Fruit fly (Drosophila melanogaster) whole organism, embryonic: ENCODE results near the gene Megf8.

Experiments used
- CG10147 ChIP-seq: fragments of 200-800 bp; sonication (Bioruptor generic); optimal IDR thresholded peaks from 2 replicates; lab custom pipeline; 2019; ENCODE audit warnings: missing biosample characterization, mild to moderate bottlenecking, missing genetic modification characterization, moderate library complexity
- CG10543 ChIP-seq: fragments of 200-800 bp; sonication (Bioruptor generic); optimal IDR thresholded peaks from 3 replicates; lab custom pipeline; 2017; ENCODE audit warnings: missing biosample characterization, mild to moderate bottlenecking, missing genetic modification characterization, moderate library complexity
- CG11247 ChIP-seq: fragments of 200-800 bp; sonication (Bioruptor generic); IDR thresholded peaks from 2 replicates; pipeline ENCODE4 v1.3.6; 2022; ENCODE audit warnings: missing biosample characterization, missing genetic modification characterization
- CG12769 ChIP-seq: fragments of 200-800 bp; sonication (Bioruptor generic); optimal IDR thresholded peaks from 2 replicates; lab custom pipeline; 2019; ENCODE audit warnings: missing biosample characterization, mild to moderate bottlenecking, missing genetic modification characterization, moderate library complexity
- CG12942 ChIP-seq: fragments of 200-800 bp; sonication (Bioruptor generic); optimal IDR thresholded peaks from 3 replicates; lab custom pipeline; 2016; ENCODE audit warnings: missing biosample characterization, missing genetic modification characterization
- CG14050 ChIP-seq: fragments of 200-800 bp; sonication (Bioruptor generic); IDR thresholded peaks from 3 replicates; pipeline ENCODE4 v1.3.6; 2022; ENCODE audit warnings: missing biosample characterization, missing genetic modification characterization
- CG17361 ChIP-seq: fragments of 200-800 bp; sonication (Bioruptor generic); IDR thresholded peaks from 3 replicates; pipeline ENCODE4 v1.3.6; 2022; ENCODE audit warnings: missing biosample characterization, missing genetic modification characterization
- CG18599 ChIP-seq: fragments of 200-800 bp; sonication (Bioruptor generic); optimal IDR thresholded peaks from 3 replicates; lab custom pipeline; 2017; ENCODE audit warnings: missing biosample characterization, missing genetic modification characterization, mild to moderate bottlenecking, moderate library complexity, missing genetic modification reagents
- CG18619 ChIP-seq: fragments of 200-800 bp; sonication (Bioruptor generic); optimal IDR thresholded peaks from 3 replicates; lab custom pipeline; 2017; ENCODE audit warnings: missing biosample characterization, mild to moderate bottlenecking, missing genetic modification characterization
- CG2129 ChIP-seq: fragments of 200-800 bp; sonication (Bioruptor generic); IDR thresholded peaks from 2 replicates; pipeline ENCODE4 v1.3.6; 2022; ENCODE audit warnings: missing biosample characterization, missing genetic modification characterization; ENCODE audit not compliant: partially characterized antibody
- CG3065 ChIP-seq: fragments of 200-800 bp; sonication (Bioruptor generic); optimal IDR thresholded peaks from 2 replicates; lab custom pipeline; 2016; ENCODE audit warnings: missing biosample characterization, missing genetic modification characterization
- CG31365 ChIP-seq: fragments of 200-800 bp; sonication (Bioruptor generic); optimal IDR thresholded peaks from 2 replicates; lab custom pipeline; 2018; ENCODE audit warnings: missing biosample characterization, mild to moderate bottlenecking, missing genetic modification characterization
- CG31441 ChIP-seq: fragments of 200-800 bp; sonication (Bioruptor generic); IDR thresholded peaks from 2 replicates; pipeline ENCODE4 v1.3.6; 2022; ENCODE audit warnings: missing biosample characterization, missing genetic modification characterization
- CG43689 ChIP-seq: fragments of 200-800 bp; sonication (Bioruptor generic); IDR thresholded peaks from 2 replicates; pipeline ENCODE4 v1.3.6; 2022; ENCODE audit warnings: missing biosample characterization, missing genetic modification characterization
- CG4707 ChIP-seq: fragments of 200-800 bp; sonication (Bioruptor generic); optimal IDR thresholded peaks from 2 replicates; lab custom pipeline; 2018; ENCODE audit warnings: missing biosample characterization, mild to moderate bottlenecking, missing genetic modification characterization, moderate library complexity
- CG6272 ChIP-seq: fragments of 200-800 bp; sonication (Bioruptor generic); IDR thresholded peaks from 2 replicates; pipeline ENCODE4 v1.3.6; 2022; ENCODE audit warnings: missing biosample characterization, missing genetic modification characterization
- Chrac-16 ChIP-seq: fragments of 200-800 bp; sonication (Bioruptor generic); optimal IDR thresholded peaks from 3 replicates; lab custom pipeline; 2016; ENCODE audit warnings: missing biosample characterization, missing genetic modification characterization
- CoRest ChIP-seq: fragments of 200-800 bp; sonication (Bioruptor generic); optimal IDR thresholded peaks from 3 replicates; lab custom pipeline; 2018; ENCODE audit warnings: missing biosample characterization, mild to moderate bottlenecking, missing genetic modification characterization, moderate library complexity
- D ChIP-seq, 2 experiments: fragments of 200-800 bp in 1 of 2; fragments of >200 bp in 1 of 2; sonication (Bioruptor generic) in 1 of 2; optimal IDR thresholded peaks; 2 replicates in 1 of 2; 3 replicates in 1 of 2; lab custom pipeline; 2017; ENCODE audit warnings: mild to moderate bottlenecking in 1 of 2, missing biosample characterization in 1 of 2, missing genetic modification characterization in 1 of 2, missing genetic modification reagents in 1 of 2
- Doc2 ChIP-seq: fragments of 200-800 bp; sonication (Bioruptor generic); IDR thresholded peaks from 2 replicates; pipeline ENCODE4 v1.3.6; 2022; ENCODE audit warnings: missing biosample characterization, missing genetic modification characterization
- Eip74EF ChIP-seq, 2 experiments: fragments of 200-800 bp in 1 of 2; fragments of >200 bp in 1 of 2; sonication (Bioruptor generic) in 1 of 2; optimal IDR thresholded peaks; 2 replicates each; lab custom pipeline; 2017 to 2019; ENCODE audit warnings: missing biosample characterization in 2 of 2, missing genetic modification characterization in 2 of 2, mild to moderate bottlenecking in 1 of 2, moderate library complexity in 1 of 2
- Ets65A ChIP-seq: fragments of 200-800 bp; sonication (Bioruptor generic); peaks from one replicate; lab custom pipeline; 2016; ENCODE audit warnings: missing biosample characterization, missing genetic modification characterization
- Hand ChIP-seq: fragments of 200-800 bp; sonication (Bioruptor generic); optimal IDR thresholded peaks from 2 replicates; lab custom pipeline; 2017; ENCODE audit warnings: mild to moderate bottlenecking, missing biosample characterization, missing genetic modification reagents, missing genetic modification characterization
- Jarid2 ChIP-seq: fragments of 200-800 bp; sonication (Bioruptor generic); optimal IDR thresholded peaks from 3 replicates; lab custom pipeline; 2017; ENCODE audit warnings: mild to moderate bottlenecking, missing biosample characterization, missing genetic modification reagents, missing genetic modification characterization
- Mrtf ChIP-seq: fragments of 200-800 bp; sonication (Bioruptor generic); IDR thresholded peaks from 3 replicates; pipeline ENCODE4 v1.3.6; 2022; ENCODE audit warnings: missing biosample characterization, missing genetic modification characterization
- Nf-YC ChIP-seq: fragments of 200-800 bp; optimal IDR thresholded peaks from 3 replicates; lab custom pipeline; 2019; ENCODE audit warnings: missing biosample characterization, mild to moderate bottlenecking, missing genetic modification characterization, moderate library complexity
- TFAM ChIP-seq: fragments of 200-800 bp; sonication (Bioruptor generic); optimal IDR thresholded peaks from 2 replicates; lab custom pipeline; 2017; ENCODE audit warnings: missing biosample characterization, missing genetic modification characterization, inconsistent platforms
- cas ChIP-seq: fragments of 200-800 bp; sonication (Bioruptor generic); IDR thresholded peaks from 2 replicates; pipeline ENCODE4 v1.3.6; 2022; ENCODE audit warnings: missing biosample characterization, missing genetic modification characterization
- crc ChIP-seq: fragments of 200-800 bp; sonication (Bioruptor generic); optimal IDR thresholded peaks from 2 replicates; lab custom pipeline; 2016; ENCODE audit warnings: missing biosample characterization, missing genetic modification characterization
- dmrt11E ChIP-seq: fragments of 200-800 bp; sonication (Bioruptor generic); optimal IDR thresholded peaks from 3 replicates; lab custom pipeline; 2018; ENCODE audit warnings: missing biosample characterization, mild to moderate bottlenecking, missing genetic modification characterization, moderate library complexity
- dmrt99B ChIP-seq: fragments of 200-800 bp; sonication (Bioruptor generic); optimal IDR thresholded peaks from 2 replicates; lab custom pipeline; 2018; ENCODE audit warnings: missing biosample characterization, mild to moderate bottlenecking, missing genetic modification characterization, moderate library complexity
- fd96Cb ChIP-seq: fragments of 200-800 bp; sonication (Bioruptor generic); optimal IDR thresholded peaks from 2 replicates; lab custom pipeline; 2018; ENCODE audit warnings: missing biosample characterization, mild to moderate bottlenecking, missing genetic modification characterization, moderate library complexity
- gfzf ChIP-seq: fragments of 200-800 bp; sonication (Bioruptor generic); optimal IDR thresholded peaks from 2 replicates; lab custom pipeline; 2016; ENCODE audit warnings: missing biosample characterization, mild to moderate bottlenecking, missing genetic modification characterization, moderate library complexity
- hb ChIP-seq: fragments of 200-800 bp; sonication (Bioruptor generic); IDR thresholded peaks from 3 replicates; pipeline ENCODE4 v1.3.6; 2022; ENCODE audit warnings: missing biosample characterization, missing genetic modification characterization; ENCODE audit not compliant: partially characterized antibody
- lola ChIP-seq, 3 experiments: fragments of >200 bp in 2 of 3; fragments of 200-800 bp in 1 of 3; sonication (Bioruptor generic) in 1 of 3; optimal IDR thresholded peaks; 2 replicates each; lab custom pipeline; 2017 to 2019; ENCODE audit warnings: missing biosample characterization in 3 of 3, missing genetic modification characterization in 3 of 3, mild to moderate bottlenecking in 1 of 3, moderate library complexity in 1 of 3
- nmo ChIP-seq: fragments of 200-800 bp; sonication (Bioruptor generic); optimal IDR thresholded peaks from 2 replicates; lab custom pipeline; 2018; ENCODE audit warnings: missing biosample characterization, mild to moderate bottlenecking, missing genetic modification characterization, moderate library complexity
- odd ChIP-seq: fragments of 200-800 bp; sonication (Bioruptor generic); optimal IDR thresholded peaks from 2 replicates; lab custom pipeline; 2017; ENCODE audit warnings: missing biosample characterization, mild to moderate bottlenecking, missing genetic modification characterization
- p53 ChIP-seq: fragments of 200-800 bp; sonication (Bioruptor generic); optimal IDR thresholded peaks from 2 replicates; lab custom pipeline; 2016; ENCODE audit warnings: missing biosample characterization, missing genetic modification characterization
- pfk ChIP-seq: fragments of 200-800 bp; sonication (Bioruptor generic); optimal IDR thresholded peaks from 2 replicates; lab custom pipeline; 2018; ENCODE audit warnings: missing biosample characterization, mild to moderate bottlenecking, missing genetic modification characterization, moderate library complexity
- pnt ChIP-seq: fragments of 200-800 bp; sonication (Bioruptor generic); optimal IDR thresholded peaks from 3 replicates; lab custom pipeline; 2016; ENCODE audit warnings: missing biosample characterization, missing genetic modification characterization
- prd ChIP-seq, 3 experiments: fragments of >200 bp in 2 of 3; fragments of 200-800 bp in 1 of 3; sonication (Bioruptor generic) in 1 of 3; optimal IDR thresholded peaks in 2 of 3; IDR thresholded peaks in 1 of 3; 2 replicates in 2 of 3; 3 replicates in 1 of 3; pipeline versions ENCODE4 v1.3.6 to Lab custom; 2017 to 2022; ENCODE audit warnings: missing biosample characterization in 1 of 3, missing genetic modification characterization in 1 of 3
- scrt ChIP-seq: fragments of 200-800 bp; sonication (Bioruptor generic); optimal IDR thresholded peaks from 2 replicates; lab custom pipeline; 2018; ENCODE audit warnings: missing biosample characterization, mild to moderate bottlenecking, missing genetic modification characterization, moderate library complexity
- sug ChIP-seq: fragments of 200-800 bp; optimal IDR thresholded peaks from 2 replicates; lab custom pipeline; 2019; ENCODE audit warnings: missing biosample characterization, mild to moderate bottlenecking, missing genetic modification characterization, moderate library complexity
- tna ChIP-seq: fragments of 200-800 bp; sonication (Bioruptor generic); IDR thresholded peaks from 2 replicates; pipeline ENCODE4 v1.3.6; 2022; ENCODE audit warnings: missing biosample characterization, missing genetic modification characterization; ENCODE audit not compliant: partially characterized antibody
- tx ChIP-seq: fragments of 200-800 bp; sonication (Bioruptor generic); optimal IDR thresholded peaks from 2 replicates; lab custom pipeline; 2016; ENCODE audit warnings: missing biosample characterization, missing genetic modification characterization

Megf8 gene

DNA sequence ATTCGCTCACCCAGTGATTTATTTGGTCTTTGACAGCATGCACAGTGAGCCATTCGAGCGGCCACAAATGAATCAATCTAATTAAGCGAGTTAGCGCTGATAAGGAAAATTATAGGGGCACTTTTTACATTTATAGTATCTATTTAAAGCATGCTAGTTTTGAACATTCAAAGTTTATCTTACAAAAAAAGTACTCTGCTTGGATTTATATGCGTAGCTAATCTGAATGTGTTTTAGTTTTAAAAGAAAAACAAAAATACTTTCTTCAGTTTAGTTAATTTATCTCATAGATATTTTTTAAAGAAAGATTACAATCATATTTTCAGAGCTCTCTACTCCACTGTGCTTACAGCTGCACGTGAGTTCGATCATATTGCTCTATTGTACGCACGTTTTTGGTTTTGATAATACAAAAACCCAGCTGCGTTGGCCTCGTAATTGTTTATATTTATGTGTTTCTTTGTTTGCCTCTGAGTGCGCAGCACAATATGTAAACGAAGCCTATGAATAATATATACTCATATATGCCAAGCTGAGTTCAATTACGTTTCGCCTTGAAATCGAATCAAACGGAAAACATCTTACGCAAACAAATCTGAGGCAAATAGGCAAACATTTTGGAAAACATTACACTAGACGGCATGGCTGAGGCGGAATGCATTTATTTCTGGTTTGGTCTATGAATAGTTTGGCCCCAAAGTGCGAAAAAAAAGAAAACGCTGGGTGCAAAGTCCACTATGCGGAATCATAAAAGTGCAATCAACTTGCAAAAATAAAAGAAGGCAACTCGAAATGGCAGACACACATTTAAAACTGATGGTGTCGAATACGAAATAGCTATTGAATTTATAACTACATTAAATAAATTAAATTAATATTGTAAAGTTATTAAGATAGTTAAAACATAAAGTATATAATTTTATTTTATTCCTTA, 41.3 kb upstream of the Megf8 start (continued):
- peak; percentile 92 for TF ChIP-seq CG4707 (GFP tag; lab: Kevin White, UChicago)
- no peak for TF ChIP-seq CG2129 (GFP tag; lab: Robert Waterston, UW)
- peak; percentile 69 for TF ChIP-seq crc (GFP tag; lab: Kevin White, UChicago)
- peak; percentile 79 for TF ChIP-seq Hand
- peak; percentile 91 for TF ChIP-seq CG31441 (GFP tag; lab: Robert Waterston, UW)
- TF ChIP-seq sug, result peak; percentile 85
- peak; percentile 79 for TF ChIP-seq Mrtf (GFP tag; lab: Robert Waterston, UW)
- peak; percentile 56 for TF ChIP-seq CG3065 (GFP tag; lab: Kevin White, UChicago)
- TF ChIP-seq nmo, result peak; percentile 94
- TF ChIP-seq Jarid2, result peak; percentile 71
- TF ChIP-seq Nf-YC (tag; lab: Kevin White, UChicago), result peak; percentile 85
- TF ChIP-seq prd (optimal IDR thresholded peaks at IDR 0.05; lab: Kevin White, UChicago), result no peak
- peak; percentile 85 for TF ChIP-seq prd (GFP tag; IDR thresholded peaks at IDR 0.05; lab: Robert Waterston, UW)
- TF ChIP-seq hb (GFP tag; lab: Robert Waterston, UW), result no peak
- peak; percentile 84 for TF ChIP-seq dmrt11E (tag; lab: Kevin White, UChicago)
- no peak for TF ChIP-seq gfzf (GFP tag; lab: Kevin White, UChicago)
- peak; percentile 68 for TF ChIP-seq pnt (GFP tag; lab: Kevin White, UChicago)
- TF ChIP-seq CG12769 (tag; lab: Kevin White, UChicago), result peak; percentile 35
- peak; percentile 75 for TF ChIP-seq CG12942 (GFP tag; lab: Kevin White, UChicago)
- TF ChIP-seq CG18599 (GFP tag; lab: Kevin White, UChicago), result peak; percentile 89
- no peak for TF ChIP-seq pfk (GFP tag; lab: Kevin White, UChicago)
- TF ChIP-seq D (optimal IDR thresholded peaks at IDR 0.05; lab: Kevin White, UChicago), result no peak
- TF ChIP-seq D (GFP tag; optimal IDR thresholded peaks at IDR 0.05; lab: Kevin White, UChicago), result peak; percentile 89
- TF ChIP-seq lola (GFP tag; optimal IDR thresholded peaks at IDR 0.05; lab: Kevin White, UChicago), result peak in 1 of 3 experiments; percentile 91
- no peak for TF ChIP-seq CG43689 (GFP tag; lab: Robert Waterston, UW)
- peak; percentile 88 for TF ChIP-seq CG10543 (GFP tag; lab: Kevin White, UChicago)
- peak; percentile 75 for TF ChIP-seq scrt (GFP tag; lab: Kevin White, UChicago)
- TF ChIP-seq CG14050, result peak; percentile 69
- TF ChIP-seq CG17361 (GFP tag; lab: Robert Waterston, UW), result peak; percentile 95
- 0 out of 2 replicates have a peak, but pooled peaks have one; percentile 20 for TF ChIP-seq Doc2 (GFP tag; lab: Robert Waterston, UW)
- TF ChIP-seq TFAM (GFP tag; lab: Kevin White, UChicago), result no peak
- TF ChIP-seq Eip74EF (GFP tag; optimal IDR thresholded peaks at IDR 0.05; lab: Kevin White, UChicago), result peak in 1 of 2 experiments; percentile 90
- peak; percentile 24 for TF ChIP-seq p53 (GFP tag; lab: Kevin White, UChicago)
- TF ChIP-seq CG31365, result peak; percentile 33
- TF ChIP-seq CG10147 (GFP tag; lab: Kevin White, UChicago), result peak; percentile 91
- TF ChIP-seq tna, result no peak
- peak; percentile 82 for TF ChIP-seq Chrac-16 (GFP tag; lab: Kevin White, UChicago)
- TF ChIP-seq tx, result peak; percentile 69
- peak; percentile 95 for TF ChIP-seq Ets65A
- TF ChIP-seq dmrt99B (tag; lab: Kevin White, UChicago), result peak; percentile 93
- TF ChIP-seq CoRest (tag; lab: Kevin White, UChicago), result peak; percentile 93
- peak; percentile 88 for TF ChIP-seq CG18619
- peak; percentile 84 for TF ChIP-seq odd
- TF ChIP-seq fd96Cb, result peak; percentile 84
- TF ChIP-seq CG6272 (GFP tag; lab: Robert Waterston, UW), result peak; percentile 59; the same call in 1 of the 2 replicates
- TF ChIP-seq cas, result 0 out of 2 replicates have a peak, but pooled peaks have one; percentile 27
- TF ChIP-seq CG11247, result peak; percentile 63; the same call in 1 of the 2 replicates
